Worm (Caenorhabditis elegans) whole organism, midembryonic: ENCODE measurements around the gene cah-4.

Source experiments
- flt-1 ChIP-seq: fragments of 200-800 bp; sonication (Bioruptor generic); IDR thresholded peaks from 2 replicates; pipeline ENCODE4 v1.3.6; 2022; ENCODE audit warnings: missing genetic modification characterization, missing compliant biosample characterization
- klf-2 ChIP-seq: fragments of 200-800 bp; sonication (Bioruptor generic); conservative IDR thresholded peaks from 2 replicates; pipeline ENCODE4 v1.3.6; 2022; ENCODE audit warnings: missing genetic modification reagents, missing genetic modification characterization, missing compliant biosample characterization
- tab-1 ChIP-seq: fragments of 200-800 bp; sonication (Bioruptor generic); IDR thresholded peaks from 2 replicates; pipeline ENCODE4 v1.3.6; 2022; ENCODE audit warnings: missing genetic modification characterization, missing compliant biosample characterization
- ztf-23 ChIP-seq: fragments of 200-800 bp; sonication (Bioruptor generic); IDR thresholded peaks from 2 replicates; pipeline ENCODE4 v1.3.6; 2022; ENCODE audit warnings: missing genetic modification reagents, missing genetic modification characterization, missing compliant biosample characterization

ce11 chrX:13543350-13543749, 976 bp downstream of the cah-4 start:
- TF ChIP-seq tab-1 (no peak), klf-2 (GFP tag; lab: Robert Waterston, UW) (no peak), ztf-23 (no peak), flt-1 (GFP tag; lab: Robert Waterston, UW) (no peak)
